Worm (Caenorhabditis elegans): ENCODE data around the gene F27D9.12.

DNA sequence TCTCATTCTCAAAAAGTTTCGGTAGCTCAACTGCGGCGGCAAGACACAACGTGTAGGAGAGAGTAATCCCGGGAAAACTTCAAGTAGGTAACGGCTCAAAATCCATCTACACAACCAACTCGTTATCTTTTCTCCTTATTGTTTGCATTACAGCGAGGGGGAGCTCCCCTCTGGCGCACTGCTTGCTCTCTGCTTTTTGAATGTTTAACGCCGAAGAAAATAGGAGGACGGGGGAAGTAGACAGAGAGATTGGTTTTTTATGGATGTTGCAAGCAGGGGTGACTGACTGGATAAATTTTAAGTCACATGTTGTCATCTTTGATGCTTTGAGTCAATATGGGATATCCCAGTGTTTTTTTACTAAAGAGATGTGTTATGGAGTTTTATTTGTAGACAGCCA is 32.8 kb upstream of the F27D9.12 start:
- TF ChIP-seq elt-3 (tag; optimal IDR thresholded peaks at IDR 0.05) (no peak), ztf-1 (GFP tag; conservative IDR thresholded peaks at IDR 0.05) (no peak), snpc-4 (tag; optimal IDR thresholded peaks at IDR 0.05) (no peak), lin-39 (tag; optimal IDR thresholded peaks at IDR 0.05) (no peak), unc-39 (tag; optimal IDR thresholded peaks at IDR 0.05) (no peak), unc-55 (GFP tag; optimal IDR thresholded peaks at IDR 0.05) (no peak), nhr-21 (tag; optimal IDR thresholded peaks at IDR 0.05) (no peak), aly-2 (tag; optimal IDR thresholded peaks at IDR 0.05) (no peak), nhr-77 (tag; optimal IDR thresholded peaks at IDR 0.05) (no peak), unc-62 (GFP tag; optimal IDR thresholded peaks at IDR 0.05) (no peak), ztf-11 (tag; optimal IDR thresholded peaks at IDR 0.05) (no peak), ceh-82 (tag; optimal IDR thresholded peaks at IDR 0.05) (no peak)
